Worm (Caenorhabditis elegans): Measurements from ENCODE around the gene nmy-1.

Gene nmy-1

DNA sequence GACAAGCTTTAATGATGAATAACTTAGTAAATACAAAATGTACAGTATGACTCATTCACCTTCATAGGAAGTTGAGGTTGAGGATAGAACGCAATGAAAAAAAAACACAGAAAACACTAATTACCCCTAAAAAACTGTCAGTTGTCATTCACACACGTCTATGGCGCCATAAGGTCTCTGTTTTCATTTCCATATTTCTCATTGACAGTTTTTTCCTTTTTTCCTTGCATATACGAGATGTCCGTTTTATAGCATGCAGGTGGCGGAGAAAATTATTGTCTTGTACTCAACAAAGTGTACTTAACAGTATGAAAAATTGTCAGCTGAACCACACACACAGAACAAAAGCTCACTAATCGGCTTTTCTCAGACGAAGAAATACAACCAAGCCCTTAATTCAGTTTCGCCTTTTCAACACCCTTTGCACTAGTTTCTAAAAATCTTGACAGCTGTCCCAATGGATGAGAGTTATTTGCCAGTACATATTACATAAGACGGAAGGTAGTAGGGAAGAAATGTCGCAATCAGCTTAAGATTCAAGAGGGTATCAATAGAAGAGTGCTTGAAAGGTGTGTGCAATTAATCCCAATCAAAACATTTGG lies 13.4 kb downstream of the nmy-1 start:
- TF ChIP-seq him-1 (tag; optimal IDR thresholded peaks at IDR 0.05) (no peak), W03F9.2 (tag; optimal IDR thresholded peaks at IDR 0.05) (no peak), dao-5 (tag; optimal IDR thresholded peaks at IDR 0.05) (no peak)

DNA sequence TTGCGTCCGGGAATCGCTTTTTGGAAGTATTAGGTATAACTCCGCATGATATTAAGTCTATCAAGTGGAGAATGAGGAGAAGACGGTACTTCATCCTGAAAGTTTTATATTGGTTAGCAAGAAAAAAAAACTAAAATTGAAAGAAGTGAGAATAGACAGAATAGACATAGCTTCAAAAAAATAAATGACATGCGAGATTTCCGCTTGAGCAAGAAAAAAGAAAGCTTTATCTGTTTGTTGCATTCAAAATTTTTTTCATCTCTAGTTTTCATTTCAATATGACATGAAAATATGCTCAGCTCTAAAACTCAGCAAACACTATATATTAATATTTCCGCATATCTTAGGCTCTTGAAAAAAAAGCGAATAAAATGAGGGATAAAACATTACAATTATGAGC lies 14.6 kb downstream of the nmy-1 start, which contains the start of gene hst-3.2:
TSS of gene hst-3.2 (minus strand) at position 101 of the 400 bp plus-strand sequence.
- TF ChIP-seq him-1 (tag; optimal IDR thresholded peaks at IDR 0.05) (no peak), W03F9.2 (tag; optimal IDR thresholded peaks at IDR 0.05) (no peak)

DNA sequence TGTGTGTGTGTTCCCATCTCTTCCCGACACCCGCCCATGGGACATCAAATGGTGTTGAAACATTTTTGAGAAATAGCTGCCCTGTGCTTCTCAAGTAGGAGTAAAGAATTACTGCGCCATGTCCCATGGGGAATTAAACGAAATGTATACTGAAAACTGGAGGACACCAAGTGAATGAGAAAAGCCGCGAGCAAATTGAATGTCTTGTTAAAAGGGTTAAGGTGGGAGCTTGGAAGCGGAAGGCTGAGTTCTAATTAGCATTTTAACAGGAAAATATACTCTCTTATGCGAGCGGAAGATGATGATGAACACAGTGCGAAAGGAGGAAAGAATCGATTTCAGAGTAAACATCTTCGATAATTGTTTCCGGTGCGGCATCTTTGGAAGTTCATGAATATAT lies 15.1 kb downstream of the nmy-1 start:
- TF ChIP-seq him-1 (tag; optimal IDR thresholded peaks at IDR 0.05) (no peak), dao-5 (tag; optimal IDR thresholded peaks at IDR 0.05) (no peak), W03F9.2 (tag; optimal IDR thresholded peaks at IDR 0.05) (no peak)

DNA sequence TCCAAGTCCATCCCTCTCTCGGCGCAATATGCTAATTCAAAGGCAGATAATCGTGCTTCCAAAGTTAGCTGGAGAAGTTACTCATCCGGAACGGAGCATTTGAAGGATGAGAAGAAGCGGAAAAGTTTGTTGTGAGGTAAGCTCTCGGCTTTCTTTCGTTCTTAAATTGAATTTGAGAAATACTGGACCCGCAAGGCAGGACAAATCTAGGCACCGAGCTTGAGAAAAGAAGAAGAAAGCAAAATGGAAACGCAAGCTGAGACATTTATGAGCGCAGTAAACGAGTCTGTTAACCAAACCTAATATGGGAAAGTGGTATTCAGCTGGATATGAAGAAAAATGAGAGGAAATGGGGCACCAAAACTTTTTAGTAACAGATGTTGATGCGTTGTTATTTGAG lies 16.6 kb downstream of the nmy-1 start:
- TF ChIP-seq him-1 (tag; optimal IDR thresholded peaks at IDR 0.05) (no peak), W03F9.2 (tag; optimal IDR thresholded peaks at IDR 0.05) (no peak), dao-5 (tag; optimal IDR thresholded peaks at IDR 0.05) (no peak)

DNA sequence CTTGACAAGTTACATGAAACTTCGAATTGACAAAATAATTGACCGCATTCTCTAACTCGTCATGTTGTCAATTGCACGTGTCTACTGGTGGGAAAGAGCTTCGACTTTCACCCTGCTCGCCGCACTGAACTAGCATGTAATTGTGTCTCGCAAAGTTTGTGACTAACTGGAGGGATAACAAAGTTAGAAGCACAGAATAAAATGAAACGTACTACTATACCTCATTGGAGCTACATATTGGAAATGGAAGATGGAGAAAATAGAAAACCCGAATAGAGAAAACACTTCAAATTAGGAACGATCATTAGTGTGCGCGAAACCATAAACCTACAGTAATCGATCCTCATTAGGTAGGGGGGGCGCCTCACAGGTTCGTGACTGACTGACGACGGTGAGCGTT lies 18.2 kb downstream of the nmy-1 start:
- TF ChIP-seq dao-5 (tag; optimal IDR thresholded peaks at IDR 0.05) (no peak), him-1 (tag; optimal IDR thresholded peaks at IDR 0.05) (no peak)

DNA sequence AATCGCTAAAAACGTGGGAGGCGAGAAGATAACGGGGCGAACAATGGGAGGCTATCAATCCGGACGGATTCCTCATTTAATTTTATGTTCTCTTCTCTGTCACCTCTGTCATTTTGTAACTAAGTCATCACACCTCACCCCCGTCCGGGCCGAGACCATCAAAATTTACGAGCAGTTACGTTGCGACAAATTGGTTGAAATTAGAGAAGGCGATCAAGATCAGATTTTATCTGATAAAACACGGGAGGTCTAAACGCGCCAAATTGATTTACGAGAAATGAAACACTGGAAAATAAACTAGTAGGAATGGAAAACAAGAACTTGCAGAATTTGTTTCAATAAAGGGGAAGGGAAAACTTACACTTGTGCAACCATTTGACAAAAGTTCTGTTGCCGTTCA lies 18.8 kb downstream of the nmy-1 start:
- TF ChIP-seq him-1 (tag; optimal IDR thresholded peaks at IDR 0.05): no peak
- no peak for TF ChIP-seq dao-5 (tag; optimal IDR thresholded peaks at IDR 0.05)
- no peak for TF ChIP-seq W03F9.2 (tag; optimal IDR thresholded peaks at IDR 0.05)

DNA sequence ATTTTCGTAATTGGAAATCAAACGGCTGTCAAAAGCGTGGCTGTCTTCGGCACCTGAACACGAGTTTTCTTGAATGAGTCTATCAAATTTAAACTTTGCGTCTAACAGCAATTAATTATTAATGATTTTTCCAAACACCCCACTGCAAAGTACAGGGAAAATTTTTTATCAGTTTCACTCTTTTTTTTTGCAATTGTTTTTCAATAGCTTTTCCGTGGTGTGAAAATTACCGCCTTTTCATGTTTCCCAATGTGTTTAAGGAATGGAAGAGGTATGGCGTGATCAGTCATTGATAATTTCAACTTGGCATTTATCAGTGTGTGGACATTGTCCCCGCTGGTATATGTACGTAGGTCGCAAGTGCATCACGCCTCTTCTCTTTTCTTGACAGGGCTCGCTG lies 22.5 kb downstream of the nmy-1 start:
- TF ChIP-seq him-1 (tag; optimal IDR thresholded peaks at IDR 0.05) (no peak), W03F9.2 (tag; optimal IDR thresholded peaks at IDR 0.05) (no peak), dao-5 (tag; optimal IDR thresholded peaks at IDR 0.05) (no peak)

DNA sequence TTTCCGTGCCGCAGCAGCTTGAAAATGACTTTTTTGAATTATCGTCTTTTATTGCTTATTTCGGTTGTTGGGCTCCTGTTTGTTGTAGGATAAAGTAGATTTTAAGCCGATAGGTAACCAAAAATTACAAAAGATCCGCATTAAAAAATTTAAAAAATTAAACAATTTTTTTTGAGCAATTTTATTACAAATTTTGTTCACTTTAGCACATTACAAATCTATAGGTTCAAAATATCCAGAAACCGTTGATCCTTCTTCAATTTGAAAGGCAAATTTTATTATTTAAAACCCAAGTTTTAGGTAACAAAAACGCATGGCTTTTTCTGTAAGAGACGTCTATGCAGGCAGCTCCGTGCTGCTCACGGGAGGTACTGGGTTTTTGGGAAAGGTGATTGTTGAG lies 23.7 kb downstream of the nmy-1 start, which contains the start of gene fard-1:
TSS of gene fard-1 (plus strand) at position 301 of the 400 bp plus-strand sequence.
- TF ChIP-seq him-1 (tag; optimal IDR thresholded peaks at IDR 0.05) (no peak), dao-5 (tag; optimal IDR thresholded peaks at IDR 0.05) (no peak), W03F9.2 (tag; optimal IDR thresholded peaks at IDR 0.05) (no peak)

DNA sequence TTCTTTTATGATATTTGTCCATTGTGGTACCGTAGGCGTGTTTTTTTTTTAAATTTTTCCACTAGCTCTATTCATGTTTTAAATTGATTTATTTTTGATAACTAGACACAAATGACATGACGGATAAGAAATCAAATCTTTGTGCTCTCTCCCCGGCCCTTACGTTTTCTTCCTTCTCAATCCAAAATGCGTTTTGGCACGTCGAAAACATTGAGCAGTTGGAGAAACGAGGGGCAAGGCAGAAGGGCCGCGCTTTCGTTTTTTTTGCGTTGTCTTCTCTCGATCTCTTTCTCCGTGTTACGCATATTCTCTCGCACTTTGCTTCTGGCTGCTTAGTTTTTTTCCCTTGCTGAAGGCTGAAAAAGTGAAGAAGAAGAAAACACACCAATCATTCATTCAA lies 29.8 kb downstream of the nmy-1 start:
- no peak for TF ChIP-seq him-1 (tag; optimal IDR thresholded peaks at IDR 0.05)
- TF ChIP-seq dao-5 (tag; optimal IDR thresholded peaks at IDR 0.05): no peak
- no peak for TF ChIP-seq W03F9.2 (tag; optimal IDR thresholded peaks at IDR 0.05)

DNA sequence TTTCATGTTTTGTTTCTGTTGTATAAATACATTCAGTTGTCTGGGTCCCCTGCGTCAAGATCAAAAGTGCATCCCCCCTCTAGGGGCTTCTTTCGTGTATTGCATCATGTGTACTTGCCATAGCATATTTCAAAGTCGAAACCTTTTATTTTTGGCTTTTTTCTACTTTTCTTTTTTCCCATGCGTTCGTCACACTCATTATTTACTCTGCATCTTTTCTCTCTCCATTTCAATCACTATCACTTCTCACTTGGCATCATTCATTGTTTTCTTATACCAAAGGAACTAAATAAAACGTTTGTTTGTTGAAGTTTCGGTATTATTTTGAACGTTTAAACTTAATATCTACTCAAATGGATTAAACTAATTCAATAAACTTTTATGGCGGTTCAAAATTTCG lies 30.2 kb downstream of the nmy-1 start:
- TF ChIP-seq him-1 (tag; optimal IDR thresholded peaks at IDR 0.05) (no peak), dao-5 (tag; optimal IDR thresholded peaks at IDR 0.05) (no peak), W03F9.2 (tag; optimal IDR thresholded peaks at IDR 0.05) (no peak)

DNA sequence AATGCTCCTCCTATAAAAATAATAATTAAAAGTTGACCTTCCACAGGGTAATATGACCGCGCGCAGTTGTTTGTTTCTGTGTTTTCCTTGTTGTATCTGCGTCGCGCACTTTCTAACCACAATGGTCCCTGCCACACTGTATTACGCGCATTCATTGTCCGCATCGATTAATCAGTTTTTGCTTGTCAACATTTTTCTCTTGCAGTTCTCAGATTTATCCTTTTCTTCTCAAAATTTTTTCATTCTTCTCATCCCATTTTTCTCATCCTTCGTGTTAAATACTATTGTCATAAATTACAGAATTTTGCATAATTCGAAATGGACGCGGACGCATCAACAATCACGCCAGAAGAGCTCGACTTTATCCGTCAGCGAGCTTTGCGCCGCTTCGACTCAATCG lies 31.2 kb downstream of the nmy-1 start, which contains the start of gene pfk-1.1:
TSS of gene pfk-1.1 (plus strand) at position 301 of the 400 bp plus-strand sequence.
- TF ChIP-seq dao-5 (tag; optimal IDR thresholded peaks at IDR 0.05): no peak
- no peak for TF ChIP-seq W03F9.2 (tag; optimal IDR thresholded peaks at IDR 0.05)
- TF ChIP-seq him-1 (tag; optimal IDR thresholded peaks at IDR 0.05): no peak

DNA sequence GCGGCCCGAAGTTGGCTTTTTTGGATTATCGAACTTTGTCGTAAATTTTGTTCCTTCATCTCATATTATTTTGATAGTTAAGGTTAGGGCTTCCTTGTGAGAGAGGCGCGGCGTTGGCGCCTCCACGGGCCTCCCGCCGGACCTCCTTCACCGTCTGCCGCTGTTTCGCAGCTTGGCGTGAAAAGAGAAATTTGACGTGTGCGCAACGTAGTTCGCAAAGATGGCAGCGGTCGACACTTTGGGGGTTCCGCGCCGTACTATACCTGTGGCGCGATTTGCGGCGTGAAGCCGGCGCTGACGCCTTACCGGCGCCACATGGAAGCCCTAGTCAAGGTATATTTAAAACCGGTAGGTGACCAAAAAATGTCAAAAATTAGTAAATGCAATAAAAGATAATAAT lies 33.0 kb downstream of the nmy-1 start:
- TF ChIP-seq W03F9.2 (tag; optimal IDR thresholded peaks at IDR 0.05) (no peak), dao-5 (tag; optimal IDR thresholded peaks at IDR 0.05) (no peak)

DNA sequence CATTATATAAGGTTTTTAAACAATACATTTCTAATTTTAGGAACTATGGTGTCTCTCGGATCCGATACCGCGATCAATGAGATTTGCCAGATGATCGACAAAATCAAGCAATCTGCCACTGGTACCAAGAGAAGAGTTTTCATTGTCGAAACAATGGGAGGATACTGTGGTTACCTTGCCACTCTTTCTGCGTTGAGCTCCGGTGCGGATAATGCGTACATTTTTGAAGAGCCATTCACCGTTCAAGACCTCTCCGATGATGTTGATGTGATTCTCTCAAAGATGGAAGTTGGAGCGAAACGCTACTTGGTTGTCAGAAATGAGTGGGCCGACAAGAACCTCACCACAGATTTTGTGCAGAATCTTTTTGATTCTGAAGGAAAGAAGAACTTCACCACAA lies 34.3 kb downstream of the nmy-1 start:
- TF ChIP-seq W03F9.2 (tag; optimal IDR thresholded peaks at IDR 0.05) (no peak), dao-5 (tag; optimal IDR thresholded peaks at IDR 0.05) (no peak), him-1 (tag; optimal IDR thresholded peaks at IDR 0.05) (no peak)

DNA sequence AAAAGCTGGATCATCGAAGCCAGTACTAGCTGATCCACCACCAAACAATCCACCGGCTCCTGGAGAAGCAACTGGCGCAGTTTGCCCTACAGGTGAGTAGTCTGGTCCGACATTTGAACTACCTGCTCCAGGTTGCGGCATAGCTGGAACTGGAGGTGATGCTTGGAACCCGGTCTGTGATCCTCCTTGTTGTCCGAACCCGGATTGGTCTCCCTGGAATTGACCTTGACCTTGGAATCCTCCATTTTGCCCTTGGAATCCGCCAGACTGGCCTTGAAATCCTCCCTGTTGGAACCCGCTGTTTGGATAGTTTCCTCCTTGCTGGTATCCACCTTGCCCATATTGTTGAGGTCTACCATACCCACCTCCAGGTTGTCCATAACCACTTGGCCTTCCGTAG lies 36.6 kb downstream of the nmy-1 start:
- TF ChIP-seq W03F9.2 (tag; optimal IDR thresholded peaks at IDR 0.05) (no peak), dao-5 (tag; optimal IDR thresholded peaks at IDR 0.05) (no peak)

DNA sequence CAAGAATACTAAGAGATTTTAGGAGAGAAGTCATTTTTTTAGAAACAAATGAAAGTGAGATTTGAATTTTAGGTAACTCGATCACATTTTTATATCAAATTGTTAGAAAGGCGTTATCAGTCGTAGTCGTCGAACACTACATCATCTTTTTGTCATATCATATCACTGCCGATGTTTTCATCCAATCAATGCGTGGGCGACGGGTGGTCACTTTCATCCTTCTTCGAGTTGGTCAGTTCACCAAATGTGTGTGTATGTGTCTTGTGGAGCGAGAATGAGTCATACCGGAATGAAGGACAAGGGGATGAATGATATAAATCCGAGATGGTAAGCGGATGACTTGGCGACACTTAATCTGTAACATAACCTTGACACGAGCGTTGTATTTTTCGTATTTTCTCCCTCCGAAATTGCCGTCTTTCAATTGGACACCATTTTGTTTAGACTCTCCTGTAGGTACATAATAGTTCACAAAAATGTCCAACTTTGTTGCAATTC lies 37.2 kb downstream of the nmy-1 start, which contains the start of the genes Y41G9A.10 and Y41G9A.5:
TSS of gene Y41G9A.10 (minus strand) at position 51 of the 498 bp plus-strand sequence.
TSS of gene Y41G9A.5 (plus strand) at position 160 of the 498 bp plus-strand sequence.
- TF ChIP-seq W03F9.2 (tag; optimal IDR thresholded peaks at IDR 0.05) (no peak), him-1 (tag; optimal IDR thresholded peaks at IDR 0.05) (no peak), dao-5 (tag; optimal IDR thresholded peaks at IDR 0.05) (no peak)
